Fruit fly (Drosophila melanogaster): ENCODE measurements around the gene CG13667.

dm6 chr3L:8358776-8359455 lies 46.3 kb upstream of the CG13667 start:
- TF ChIP-seq CG8478 (optimal IDR thresholded peaks at IDR 0.05) (no peak), CTCF (optimal IDR thresholded peaks at IDR 0.05) (no peak)
